Fruit fly (Drosophila melanogaster): Measurements from ENCODE around the gene pum.

pum gene

dm6 chr3R:9149799-9150198, 87.7 kb downstream of the pum start:
- no peak for TF ChIP-seq Nf-YB (GFP tag; optimal IDR thresholded peaks at IDR 0.05)
- TF ChIP-seq CG15479 (GFP tag; optimal IDR thresholded peaks at IDR 0.05): no peak
- no peak for TF ChIP-seq CG11456 (GFP tag; IDR thresholded peaks at IDR 0.05)
- TF ChIP-seq cg (GFP tag; optimal IDR thresholded peaks at IDR 0.05): peak; percentile 19
- TF ChIP-seq sens (GFP tag): peak; percentile 75
- TF ChIP-seq HLH54F (GFP tag; optimal IDR thresholded peaks at IDR 0.05): no peak
- peak; percentile 2 for TF ChIP-seq tio (GFP tag; optimal IDR thresholded peaks at IDR 0.05)
- peak in 1 of 2 experiments; percentile 61 for TF ChIP-seq Pdp1 (GFP tag; optimal IDR thresholded peaks at IDR 0.05)

DNA sequence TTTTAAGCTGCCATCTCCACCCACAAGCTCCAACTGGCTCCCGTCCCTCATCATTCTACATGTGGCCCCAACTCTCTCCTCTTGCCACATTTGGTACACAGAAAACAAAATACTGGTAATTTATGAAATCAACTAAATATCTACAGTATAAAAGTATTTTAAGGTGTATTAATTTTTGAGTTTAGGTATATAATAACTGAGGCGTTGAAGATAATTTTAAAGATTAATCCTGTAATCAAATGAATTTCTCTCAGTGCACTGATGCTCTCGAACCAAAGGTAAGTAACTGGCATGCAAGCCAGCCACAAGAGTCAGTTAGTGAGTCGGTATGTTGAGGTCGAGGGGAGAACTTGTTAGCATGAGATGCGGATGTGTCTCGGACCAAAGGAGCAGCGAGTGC, 90.0 kb downstream of the pum start:
- no peak for TF ChIP-seq CTCF (GFP tag; optimal IDR thresholded peaks at IDR 0.05)
- TF ChIP-seq eve (GFP tag; optimal IDR thresholded peaks at IDR 0.05): peak in 1 of 2 experiments; percentile 47
- TF ChIP-seq Blimp-1 (GFP tag; optimal IDR thresholded peaks at IDR 0.05): peak; percentile 47
- no peak for TF ChIP-seq CG1233 (GFP tag; optimal IDR thresholded peaks at IDR 0.05)
- peak; percentile 62 for TF ChIP-seq nom (GFP tag; optimal IDR thresholded peaks at IDR 0.05)
- peak in 1 of 2 experiments; percentile 11 for TF ChIP-seq dpn (GFP tag; optimal IDR thresholded peaks at IDR 0.05)
- peak; percentile 16 for TF ChIP-seq bab2 (GFP tag; optimal IDR thresholded peaks at IDR 0.05)
- peak; percentile 29 for TF ChIP-seq CG2678 (tag; optimal IDR thresholded peaks at IDR 0.05)
- TF ChIP-seq CG1792 (GFP tag; optimal IDR thresholded peaks at IDR 0.05): no peak
- TF ChIP-seq CG2712 (tag; optimal IDR thresholded peaks at IDR 0.05): peak; percentile 33
- peak; percentile 40; the same call in 1 of the 2 replicates for TF ChIP-seq CG31441 (GFP tag; IDR thresholded peaks at IDR 0.05)
- peak; percentile 75 for TF ChIP-seq Drgx (GFP tag; IDR thresholded peaks at IDR 0.05)
- no peak for TF ChIP-seq CG10565 (GFP tag; optimal IDR thresholded peaks at IDR 0.05)
- TF ChIP-seq CG1602 (GFP tag; optimal IDR thresholded peaks at IDR 0.05): peak; percentile 6
- TF ChIP-seq CG30403 (GFP tag; optimal IDR thresholded peaks at IDR 0.05): peak; percentile 20
- peak; percentile 23 for TF ChIP-seq CG12391 (tag; optimal IDR thresholded peaks at IDR 0.05)
- TF ChIP-seq scrt (GFP tag; optimal IDR thresholded peaks at IDR 0.05): no peak
- TF ChIP-seq ara (GFP tag; IDR thresholded peaks at IDR 0.05): 0 out of 2 replicates have a peak, but pooled peaks have one; percentile 22
- TF ChIP-seq fd96Cb (tag; optimal IDR thresholded peaks at IDR 0.05): peak; percentile 18
- no peak for TF ChIP-seq CG12299 (tag; optimal IDR thresholded peaks at IDR 0.05)
- peak; percentile 4 for TF ChIP-seq CG16815 (GFP tag; optimal IDR thresholded peaks at IDR 0.05)
- 0 out of 3 replicates have a peak, but pooled peaks have one; percentile 21 for TF ChIP-seq CG17361 (GFP tag; IDR thresholded peaks at IDR 0.05)
- TF ChIP-seq CG7839 (tag; optimal IDR thresholded peaks at IDR 0.05): peak; percentile 34
- TF ChIP-seq CG7556 (GFP tag; optimal IDR thresholded peaks at IDR 0.05): peak; percentile 4
- TF ChIP-seq bsh (GFP tag; optimal IDR thresholded peaks at IDR 0.05): peak; percentile 67 to 69
- peak; percentile 55 for TF ChIP-seq dmrt11E (tag; optimal IDR thresholded peaks at IDR 0.05)
- peak; percentile 41 for TF ChIP-seq CG18262 (tag; optimal IDR thresholded peaks at IDR 0.05)
- TF ChIP-seq PHDP (tag; optimal IDR thresholded peaks at IDR 0.05): peak; percentile 8
- TF ChIP-seq ems (GFP tag; optimal IDR thresholded peaks at IDR 0.05): peak; percentile 20
- TF ChIP-seq CG10209 (GFP tag; optimal IDR thresholded peaks at IDR 0.05): peak; percentile 6
- TF ChIP-seq CG4424 (GFP tag; optimal IDR thresholded peaks at IDR 0.05): peak; percentile 32
- 0 out of 2 replicates have a peak, but pooled peaks have one; percentile 19 for TF ChIP-seq CG43689 (GFP tag; IDR thresholded peaks at IDR 0.05)
- TF ChIP-seq CG11504 (tag; optimal IDR thresholded peaks at IDR 0.05): peak; percentile 31
- TF ChIP-seq vvl (GFP tag; IDR thresholded peaks at IDR 0.05): peak; percentile 42; the same call in 1 of the 2 replicates
- no peak for TF ChIP-seq hkb (optimal IDR thresholded peaks at IDR 0.05)
- peak; percentile 22; the same call in 1 of the 2 replicates for TF ChIP-seq hkb (GFP tag; IDR thresholded peaks at IDR 0.05)
- TF ChIP-seq ase (GFP tag; IDR thresholded peaks at IDR 0.05): 0 out of 3 replicates have a peak, but pooled peaks have one; percentile 12
- peak; percentile 13 for TF ChIP-seq CG16863 (GFP tag; optimal IDR thresholded peaks at IDR 0.05)
- 0 out of 3 replicates have a peak, but pooled peaks have one; percentile 20 for TF ChIP-seq zfh1 (GFP tag; IDR thresholded peaks at IDR 0.05)
- peak; percentile 10 for TF ChIP-seq bcd (GFP tag; optimal IDR thresholded peaks at IDR 0.05)
- peak; percentile 6 for TF ChIP-seq HLH54F (GFP tag; optimal IDR thresholded peaks at IDR 0.05)
- no peak for TF ChIP-seq CG13287 (GFP tag; IDR thresholded peaks at IDR 0.05; ENCODE audit: partially characterized antibody)
